Fruit fly (Drosophila melanogaster) whole organism, embryonic: ENCODE data around the gene MED15.

Source experiments
- B-H2 ChIP-seq: fragments of 200-800 bp; sonication (Bioruptor generic); optimal IDR thresholded peaks from 2 replicates; lab custom pipeline; 2018; ENCODE audit warnings: missing biosample characterization, mild to moderate bottlenecking, missing genetic modification characterization
- BEAF-32 ChIP-seq: fragments of 200-800 bp; sonication (Bioruptor generic); optimal IDR thresholded peaks from 3 replicates; lab custom pipeline; 2017; ENCODE audit warnings: missing biosample characterization, missing genetic modification characterization, mild to moderate bottlenecking, moderate library complexity, missing genetic modification reagents
- Bdp1 ChIP-seq: fragments of 200-800 bp; sonication (Bioruptor generic); optimal IDR thresholded peaks from 3 replicates; lab custom pipeline; 2016; ENCODE audit warnings: missing biosample characterization, missing genetic modification characterization
- Bgb ChIP-seq: fragments of 200-800 bp; sonication (Bioruptor generic); IDR thresholded peaks from 2 replicates; pipeline ENCODE4 v1.3.6; 2022; ENCODE audit warnings: missing biosample characterization, missing genetic modification characterization; ENCODE audit not compliant: partially characterized antibody
- CG1024 ChIP-seq: fragments of 200-800 bp; sonication (Bioruptor generic); IDR thresholded peaks from 2 replicates; pipeline ENCODE4 v1.3.6; 2022; ENCODE audit warnings: missing biosample characterization, missing genetic modification characterization
- CG10267 ChIP-seq: fragments of 200-800 bp; sonication (Bioruptor generic); optimal IDR thresholded peaks from 2 replicates; lab custom pipeline; 2018; ENCODE audit warnings: missing biosample characterization, mild to moderate bottlenecking, missing genetic modification characterization, moderate library complexity
- CG10321 ChIP-seq: fragments of 200-800 bp; sonication (Bioruptor generic); IDR thresholded peaks from 2 replicates; pipeline ENCODE4 v1.3.6; 2022; ENCODE audit warnings: missing biosample characterization, missing genetic modification characterization
- CG11696 ChIP-seq: fragments of 200-800 bp; sonication (Bioruptor generic); IDR thresholded peaks from 2 replicates; pipeline ENCODE4 v1.3.6; 2022; ENCODE audit warnings: missing biosample characterization, missing genetic modification characterization
- CG12219 ChIP-seq: fragments of 200-800 bp; sonication (Bioruptor generic); optimal IDR thresholded peaks from 3 replicates; lab custom pipeline; 2018; ENCODE audit warnings: missing biosample characterization, mild to moderate bottlenecking, missing genetic modification characterization
- CG12744 ChIP-seq: fragments of 200-800 bp; sonication (Bioruptor generic); optimal IDR thresholded peaks from 2 replicates; lab custom pipeline; 2016; ENCODE audit warnings: missing biosample characterization, missing genetic modification characterization
- CG12942 ChIP-seq: fragments of 200-800 bp; sonication (Bioruptor generic); optimal IDR thresholded peaks from 3 replicates; lab custom pipeline; 2016; ENCODE audit warnings: missing biosample characterization, missing genetic modification characterization
- CG13123 ChIP-seq: fragments of 200-800 bp; sonication (Bioruptor generic); optimal IDR thresholded peaks from 2 replicates; lab custom pipeline; 2016; ENCODE audit warnings: missing biosample characterization, missing genetic modification characterization
- CG13894 ChIP-seq: fragments of 200-800 bp; sonication (Bioruptor generic); optimal IDR thresholded peaks from 3 replicates; lab custom pipeline; 2018; ENCODE audit warnings: missing biosample characterization, mild to moderate bottlenecking, missing genetic modification characterization, moderate library complexity
- CG15269 ChIP-seq: fragments of 200-800 bp; sonication (Bioruptor generic); optimal IDR thresholded peaks from 2 replicates; lab custom pipeline; 2018; ENCODE audit warnings: missing biosample characterization, mild to moderate bottlenecking, missing genetic modification characterization, moderate library complexity
- CG1529 ChIP-seq: fragments of 200-800 bp; sonication (Bioruptor generic); optimal IDR thresholded peaks from 3 replicates; lab custom pipeline; 2018; ENCODE audit warnings: missing biosample characterization, missing genetic modification characterization
- CG17361 ChIP-seq: fragments of 200-800 bp; sonication (Bioruptor generic); IDR thresholded peaks from 3 replicates; pipeline ENCODE4 v1.3.6; 2022; ENCODE audit warnings: missing biosample characterization, missing genetic modification characterization
- CG17385 ChIP-seq: fragments of 200-800 bp; sonication (Bioruptor generic); optimal IDR thresholded peaks from 3 replicates; lab custom pipeline; 2018; ENCODE audit warnings: missing biosample characterization, mild to moderate bottlenecking, missing genetic modification characterization
- CG2116 ChIP-seq: fragments of 200-800 bp; sonication (Bioruptor generic); optimal IDR thresholded peaks from 3 replicates; lab custom pipeline; 2018; ENCODE audit warnings: missing biosample characterization, mild to moderate bottlenecking, missing genetic modification characterization
- CG2199 ChIP-seq: fragments of 200-800 bp; sonication (Bioruptor generic); IDR thresholded peaks from 3 replicates; pipeline ENCODE4 v1.3.6; 2022; ENCODE audit warnings: missing biosample characterization, missing genetic modification characterization
- CG31388 ChIP-seq: fragments of 200-800 bp; sonication (Bioruptor generic); optimal IDR thresholded peaks from 2 replicates; lab custom pipeline; 2016; ENCODE audit warnings: missing biosample characterization, missing genetic modification characterization
- CG6254 ChIP-seq: fragments of 200-800 bp; sonication (Bioruptor generic); optimal IDR thresholded peaks from 3 replicates; lab custom pipeline; 2017; ENCODE audit warnings: mild to moderate bottlenecking, missing biosample characterization, missing genetic modification reagents, missing genetic modification characterization
- CG6683 ChIP-seq: fragments of 200-800 bp; sonication (Bioruptor generic); optimal IDR thresholded peaks from 2 replicates; lab custom pipeline; 2017; ENCODE audit warnings: missing biosample characterization, mild to moderate bottlenecking, missing genetic modification characterization, missing genetic modification reagents
- CG7839 ChIP-seq: fragments of 200-800 bp; sonication (Bioruptor generic); optimal IDR thresholded peaks from 3 replicates; lab custom pipeline; 2018; ENCODE audit warnings: missing biosample characterization, mild to moderate bottlenecking, missing genetic modification characterization, moderate library complexity
- CG8765 ChIP-seq: fragments of 200-800 bp; sonication (Bioruptor generic); IDR thresholded peaks from 2 replicates; pipeline ENCODE4 v1.3.6; 2022; ENCODE audit warnings: missing biosample characterization, missing genetic modification characterization
- CTCF ChIP-seq: fragments of 200-800 bp; sonication (Bioruptor generic); optimal IDR thresholded peaks from 2 replicates; lab custom pipeline; 2017; ENCODE audit warnings: missing biosample characterization, mild to moderate bottlenecking, missing genetic modification characterization, moderate library complexity
- D19A ChIP-seq: fragments of 200-800 bp; optimal IDR thresholded peaks from 3 replicates; lab custom pipeline; 2019; ENCODE audit warnings: missing biosample characterization, mild to moderate bottlenecking, missing genetic modification characterization, moderate library complexity
- Dll ChIP-seq: fragments of 200-800 bp; sonication (Bioruptor generic); IDR thresholded peaks from 4 replicates; pipeline ENCODE4 v1.3.6; 2022; ENCODE audit warnings: missing biosample characterization, missing genetic modification characterization; ENCODE audit not compliant: partially characterized antibody
- Ets97D ChIP-seq: fragments of 200-800 bp; sonication (Bioruptor generic); optimal IDR thresholded peaks from 3 replicates; lab custom pipeline; 2016; ENCODE audit warnings: missing biosample characterization, missing genetic modification characterization
- H2.0 ChIP-seq: fragments of 200-800 bp; sonication (Bioruptor generic); IDR thresholded peaks from 2 replicates; pipeline ENCODE4 v1.3.6; 2022; ENCODE audit warnings: missing biosample characterization, missing genetic modification characterization
- HLHmδ ChIP-seq: fragments of 200-800 bp; sonication (Bioruptor generic); optimal IDR thresholded peaks from 2 replicates; lab custom pipeline; 2018; ENCODE audit warnings: missing biosample characterization, mild to moderate bottlenecking, missing genetic modification characterization, moderate library complexity
- HmgD ChIP-seq: fragments of 200-800 bp; sonication (Bioruptor generic); optimal IDR thresholded peaks from 3 replicates; lab custom pipeline; 2016; ENCODE audit warnings: missing biosample characterization, missing genetic modification characterization
- MBD-R2 ChIP-seq: fragments of 200-800 bp; sonication (Bioruptor generic); IDR thresholded peaks from 2 replicates; pipeline ENCODE4 v1.3.6; 2022; ENCODE audit warnings: missing biosample characterization, missing genetic modification characterization
- Sox100B ChIP-seq: fragments of 200-800 bp; sonication (Bioruptor generic); optimal IDR thresholded peaks from 3 replicates; lab custom pipeline; 2018; ENCODE audit warnings: missing biosample characterization, mild to moderate bottlenecking, missing genetic modification characterization
- YL-1 ChIP-seq: fragments of 200-800 bp; sonication (Bioruptor generic); optimal IDR thresholded peaks from 3 replicates; lab custom pipeline; 2017; ENCODE audit warnings: missing biosample characterization, mild to moderate bottlenecking, missing genetic modification characterization
- ab ChIP-seq: fragments of 200-800 bp; sonication (Bioruptor generic); optimal IDR thresholded peaks from 2 replicates; lab custom pipeline; 2016; ENCODE audit warnings: missing biosample characterization, missing genetic modification characterization
- ash1 ChIP-seq: fragments of 200-800 bp; sonication (Bioruptor generic); optimal IDR thresholded peaks from 2 replicates; lab custom pipeline; 2018; ENCODE audit warnings: missing biosample characterization, mild to moderate bottlenecking, missing genetic modification characterization
- bbx ChIP-seq: fragments of 200-800 bp; sonication (Bioruptor generic); IDR thresholded peaks from 2 replicates; pipeline ENCODE4 v1.3.6; 2022; ENCODE audit warnings: missing biosample characterization, missing genetic modification characterization; ENCODE audit not compliant: partially characterized antibody
- bowl ChIP-seq: fragments of 200-800 bp; sonication (Bioruptor generic); IDR thresholded peaks from 2 replicates; pipeline ENCODE4 v1.3.6; 2022; ENCODE audit warnings: missing biosample characterization, missing genetic modification characterization
- ci ChIP-seq: fragments of 200-800 bp; sonication (Bioruptor generic); IDR thresholded peaks from 3 replicates; pipeline ENCODE4 v1.3.6; 2022; ENCODE audit warnings: missing biosample characterization, missing genetic modification characterization
- ewg ChIP-seq: fragments of 200-800 bp; sonication (Bioruptor generic); optimal IDR thresholded peaks from 3 replicates; lab custom pipeline; 2017; ENCODE audit warnings: mild to moderate bottlenecking, missing biosample characterization, missing genetic modification reagents, missing genetic modification characterization
- fd96Cb ChIP-seq: fragments of 200-800 bp; sonication (Bioruptor generic); optimal IDR thresholded peaks from 2 replicates; lab custom pipeline; 2018; ENCODE audit warnings: missing biosample characterization, mild to moderate bottlenecking, missing genetic modification characterization, moderate library complexity
- ftz-f1 ChIP-seq: fragments of 200-800 bp; sonication (Bioruptor generic); optimal IDR thresholded peaks from 2 replicates; lab custom pipeline; 2016; ENCODE audit warnings: missing biosample characterization, missing genetic modification characterization
- gsb ChIP-seq: fragments of 200-800 bp; sonication (Bioruptor generic); IDR thresholded peaks from 2 replicates; pipeline ENCODE4 v1.3.6; 2022; ENCODE audit warnings: missing biosample characterization, missing genetic modification characterization
- her ChIP-seq: fragments of 200-800 bp; sonication (Bioruptor generic); optimal IDR thresholded peaks from 2 replicates; lab custom pipeline; 2016; ENCODE audit warnings: missing biosample characterization, missing genetic modification characterization
- inv ChIP-seq: fragments of 200-800 bp; sonication (Bioruptor generic); IDR thresholded peaks from 2 replicates; pipeline ENCODE4 v1.3.6; 2022; ENCODE audit warnings: missing biosample characterization, missing genetic modification characterization; ENCODE audit not compliant: partially characterized antibody
- pan ChIP-seq, 4 experiments: fragments of >200 bp in 3 of 4; fragments of 200-800 bp in 1 of 4; sonication (Bioruptor generic) in 1 of 4; optimal IDR thresholded peaks in 3 of 4; IDR thresholded peaks in 1 of 4; 2 replicates each; pipeline versions ENCODE4 v1.3.6 to Lab custom; 2017 to 2022; ENCODE audit warnings: missing biosample characterization in 2 of 4, missing genetic modification characterization in 2 of 4, mixed read lengths in 1 of 4
- pnt ChIP-seq: fragments of 200-800 bp; sonication (Bioruptor generic); optimal IDR thresholded peaks from 3 replicates; lab custom pipeline; 2016; ENCODE audit warnings: missing biosample characterization, missing genetic modification characterization
- ranshi ChIP-seq: fragments of 200-800 bp; sonication (Bioruptor generic); IDR thresholded peaks from 2 replicates; pipeline ENCODE4 v1.3.6; 2022; ENCODE audit warnings: missing biosample characterization, missing genetic modification characterization
- sens ChIP-seq: fragments of 200-800 bp; sonication (Bioruptor generic); peaks from one replicate; lab custom pipeline; 2016; ENCODE audit warnings: missing biosample characterization, missing genetic modification characterization
- wek ChIP-seq: fragments of 200-800 bp; sonication (Bioruptor generic); optimal IDR thresholded peaks from 3 replicates; lab custom pipeline; 2018; ENCODE audit warnings: missing biosample characterization, mild to moderate bottlenecking, missing genetic modification characterization, moderate library complexity
- zf30C ChIP-seq: fragments of 200-800 bp; sonication (Bioruptor generic); optimal IDR thresholded peaks from 3 replicates; lab custom pipeline; 2018; ENCODE audit warnings: missing biosample characterization, mild to moderate bottlenecking, missing genetic modification characterization

MED15 gene

dm6 chr2L:472073-472590 lies 681 bp upstream of the MED15 start, which contains the start of gene CG4297 (continued):
- TF ChIP-seq CG8765: no peak
- TF ChIP-seq ewg: peak; percentile 85
- TF ChIP-seq CG6254 (GFP tag; lab: Kevin White, UChicago): peak; percentile 93
- TF ChIP-seq CG12942 (GFP tag; lab: Kevin White, UChicago): peak; percentile 87
- TF ChIP-seq wek: peak; percentile 89
- TF ChIP-seq Bdp1 (GFP tag; lab: Kevin White, UChicago): peak; percentile 82
- no peak for TF ChIP-seq inv (GFP tag; lab: Robert Waterston, UW)
- TF ChIP-seq CG12219: peak; percentile 93
- TF ChIP-seq Bgb (GFP tag; lab: Robert Waterston, UW): no peak
- no peak for TF ChIP-seq CG2199
- TF ChIP-seq bbx (GFP tag; lab: Robert Waterston, UW): no peak
- TF ChIP-seq her (GFP tag; lab: Kevin White, UChicago): peak; percentile 94
- peak; percentile 82 for TF ChIP-seq CG10267 (tag; lab: Kevin White, UChicago)
- no peak for TF ChIP-seq H2.0 (GFP tag; lab: Robert Waterston, UW)
- TF ChIP-seq ab (GFP tag; lab: Kevin White, UChicago): peak; percentile 81
- no peak for TF ChIP-seq ranshi (GFP tag; lab: Robert Waterston, UW)
- TF ChIP-seq sens (GFP tag; lab: Kevin White, UChicago): peak; percentile 98
- peak; percentile 76 for TF ChIP-seq CG13123 (GFP tag; lab: Kevin White, UChicago)
- peak; percentile 91 for TF ChIP-seq Sox100B
- peak; percentile 4 for TF ChIP-seq HLHmδ
- TF ChIP-seq YL-1: peak; percentile 43
- no peak for TF ChIP-seq CG1024 (GFP tag; lab: Robert Waterston, UW)
- peak; percentile 97 for TF ChIP-seq zf30C (GFP tag; lab: Kevin White, UChicago)
- TF ChIP-seq CG13894 (tag; lab: Kevin White, UChicago): peak; percentile 86
- peak; percentile 84 for TF ChIP-seq CG12744 (GFP tag; lab: Kevin White, UChicago)
- TF ChIP-seq pnt: peak; percentile 90
- peak; percentile 68 for TF ChIP-seq CTCF
- no peak for TF ChIP-seq MBD-R2 (GFP tag; lab: Robert Waterston, UW)
- TF ChIP-seq gsb (GFP tag; lab: Robert Waterston, UW): no peak
- peak; percentile 91 for TF ChIP-seq fd96Cb (tag; lab: Kevin White, UChicago)
- TF ChIP-seq Ets97D (GFP tag; lab: Kevin White, UChicago): peak; percentile 67
- peak; percentile 86 for TF ChIP-seq CG17385
- TF ChIP-seq CG6683 (GFP tag; lab: Kevin White, UChicago): peak; percentile 88
- peak; percentile 15 for TF ChIP-seq ftz-f1 (GFP tag; lab: Kevin White, UChicago)
- TF ChIP-seq HmgD (GFP tag; lab: Kevin White, UChicago): peak; percentile 87
- TF ChIP-seq ci: no peak
- TF ChIP-seq B-H2 (GFP tag; lab: Kevin White, UChicago): peak; percentile 79
- TF ChIP-seq CG11696 (GFP tag; lab: Robert Waterston, UW): no peak
- no peak for TF ChIP-seq BEAF-32 (GFP tag; lab: Kevin White, UChicago)
- TF ChIP-seq bowl: no peak
- TF ChIP-seq pan (optimal IDR thresholded peaks at IDR 0.05; lab: Kevin White, UChicago): no peak
- TF ChIP-seq pan (GFP tag; optimal IDR thresholded peaks at IDR 0.05 in 1 of 2, IDR thresholded peaks at IDR 0.05 in 1 of 2): no peak
- peak; percentile 94 for TF ChIP-seq CG7839 (tag; lab: Kevin White, UChicago)
- no peak for TF ChIP-seq CG17361 (GFP tag; lab: Robert Waterston, UW)
- no peak for TF ChIP-seq CG10321 (GFP tag; lab: Robert Waterston, UW)
- peak; percentile 47 for TF ChIP-seq CG2116 (GFP tag; lab: Kevin White, UChicago)
- TF ChIP-seq D19A (tag; lab: Kevin White, UChicago): peak; percentile 87
- peak; percentile 75 for TF ChIP-seq ash1 (GFP tag; lab: Kevin White, UChicago)
- TF ChIP-seq CG15269 (tag; lab: Kevin White, UChicago): peak; percentile 92
- TF ChIP-seq Dll (GFP tag; lab: Robert Waterston, UW): no peak
- TF ChIP-seq CG1529 (GFP tag; lab: Kevin White, UChicago): peak; percentile 91
- peak; percentile 80 for TF ChIP-seq CG31388 (GFP tag; lab: Kevin White, UChicago)
